Worm (Caenorhabditis elegans): ENCODE data around the gene K08B12.1.

DNA sequence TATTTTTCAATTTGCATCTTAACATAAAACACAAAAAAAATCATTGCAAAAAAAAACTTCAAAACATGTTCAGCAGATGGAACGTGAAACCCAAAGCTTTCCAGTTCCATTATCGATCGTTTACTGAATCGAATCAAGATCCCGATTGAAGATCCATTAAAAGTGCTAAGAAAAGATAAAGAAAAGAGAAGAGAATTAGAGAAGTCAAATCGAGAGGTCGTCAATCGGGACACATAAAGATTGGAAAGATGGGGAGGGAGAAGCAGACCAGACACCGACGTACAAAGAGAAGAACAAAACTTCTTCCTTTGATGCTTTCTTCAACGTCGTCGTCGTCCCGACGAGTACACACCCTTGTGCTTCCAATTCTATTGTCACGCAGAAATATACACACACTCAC is 26.3 kb upstream of the K08B12.1 start:
- TF ChIP-seq sdc-2 (tag; optimal IDR thresholded peaks at IDR 0.05) (no peak), ama-1 (optimal IDR thresholded peaks at IDR 0.05) (no peak), tbx-2 (tag; optimal IDR thresholded peaks at IDR 0.05) (no peak), nhr-11 (tag; optimal IDR thresholded peaks at IDR 0.05) (no peak), dmd-4 (tag; optimal IDR thresholded peaks at IDR 0.05; ENCODE audit: borderline replicate concordance) (no peak)
